Fruit fly (Drosophila melanogaster): ENCODE results near the gene CG17075.

dm6 chr2L:243819-244218, 23.5 kb downstream of the CG17075 start:
- no peak for TF ChIP-seq CG8478 (optimal IDR thresholded peaks at IDR 0.05)
- TF ChIP-seq CTCF (optimal IDR thresholded peaks at IDR 0.05): no peak
